Worm (Caenorhabditis elegans): ENCODE data around the gene gcy-23.
"Not testable (repeated sequence)": the region's sequence is repeated elsewhere in the genome, so short reads cannot be mapped to it uniquely, and the experiment has no call there.

The gcy-23 gene

ce11 chrIV:3307463-3307862 is 18.3 kb upstream of the gcy-23 start, which contains the start of gene W08E12.9:
TSS of gene W08E12.9 (minus strand) at chrIV:3307563.
- TF ChIP-seq sea-2 (GFP tag; optimal IDR thresholded peaks at IDR 0.05) (no peak), ZK546.5 (tag; optimal IDR thresholded peaks at IDR 0.05) (no peak), jun-1 (tag; optimal IDR thresholded peaks at IDR 0.05) (no peak), nhr-23 (tag; optimal IDR thresholded peaks at IDR 0.05) (no peak), lin-15B (tag; optimal IDR thresholded peaks at IDR 0.05) (no peak), unc-39 (tag; optimal IDR thresholded peaks at IDR 0.05) (no peak), ceh-9 (tag; optimal IDR thresholded peaks at IDR 0.05) (no peak), skn-1 (tag; optimal IDR thresholded peaks at IDR 0.05) (no peak), ceh-82 (tag; optimal IDR thresholded peaks at IDR 0.05) (no peak), nhr-77 (tag; optimal IDR thresholded peaks at IDR 0.05) (no peak), nhr-28 (tag; optimal IDR thresholded peaks at IDR 0.05) (no peak), egl-5 (tag; optimal IDR thresholded peaks at IDR 0.05) (no peak), pha-4 (tag; optimal IDR thresholded peaks at IDR 0.05) (no peak), R02D3.7 (tag; optimal IDR thresholded peaks at IDR 0.05) (no peak), hmg-11 (tag; optimal IDR thresholded peaks at IDR 0.05) (no peak), nhr-67 (tag; optimal IDR thresholded peaks at IDR 0.05) (no peak), egl-27 (tag; optimal IDR thresholded peaks at IDR 0.05) (no peak), nhr-12 (tag; optimal IDR thresholded peaks at IDR 0.05) (no peak)

ce11 chrIV:3305575-3305974 is 16.4 kb upstream of the gcy-23 start, which contains the start of gene W08E12.2:
TSS of gene W08E12.2 (plus strand) at chrIV:3305875.
- no peak for TF ChIP-seq eor-1 (tag; optimal IDR thresholded peaks at IDR 0.05)
- TF ChIP-seq fkh-10 (GFP tag; optimal IDR thresholded peaks at IDR 0.05): no peak
- TF ChIP-seq nhr-76 (tag; optimal IDR thresholded peaks at IDR 0.05): no peak
- no peak for TF ChIP-seq elt-3 (tag; optimal IDR thresholded peaks at IDR 0.05)
- no peak for TF ChIP-seq tbx-2 (tag; optimal IDR thresholded peaks at IDR 0.05)
- TF ChIP-seq nfya-1 (tag; optimal IDR thresholded peaks at IDR 0.05; ENCODE audit: insufficient read depth): no peak
- no peak for TF ChIP-seq egl-5 (tag; optimal IDR thresholded peaks at IDR 0.05)
- TF ChIP-seq elt-2 (tag; optimal IDR thresholded peaks at IDR 0.05): no peak
- TF ChIP-seq ceh-16 (tag; optimal IDR thresholded peaks at IDR 0.05): no peak
- TF ChIP-seq nhr-12 (tag; optimal IDR thresholded peaks at IDR 0.05): no peak
- no peak for TF ChIP-seq sea-2 (GFP tag; optimal IDR thresholded peaks at IDR 0.05)
- no peak for TF ChIP-seq pqm-1 (tag; optimal IDR thresholded peaks at IDR 0.05)
- no peak for TF ChIP-seq fos-1 (tag; optimal IDR thresholded peaks at IDR 0.05)
- TF ChIP-seq mdl-1 (tag; optimal IDR thresholded peaks at IDR 0.05): no peak

DNA sequence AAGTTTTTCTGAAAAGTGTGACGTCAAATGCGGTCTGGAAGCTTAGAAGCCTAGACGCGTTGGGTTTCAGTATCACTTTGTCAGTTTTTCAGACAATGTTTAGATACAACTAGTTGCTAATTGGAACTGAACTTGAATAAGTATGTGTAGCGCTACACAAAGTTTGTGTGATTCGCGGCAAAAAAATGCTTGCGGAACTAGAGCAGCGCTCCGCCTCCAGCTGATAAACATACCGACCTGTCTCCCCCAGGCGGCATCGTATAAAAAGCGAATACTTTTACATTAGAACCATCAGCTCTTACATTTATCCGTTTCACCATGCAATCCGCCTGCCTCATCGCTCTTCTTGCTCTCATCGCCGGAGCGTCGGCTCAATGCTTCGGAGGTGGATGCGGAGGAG is 14.6 kb upstream of the gcy-23 start, which contains the start of gene idpp-12:
Gene idpp-12, plus strand, starts transcription at position 301 of the 400 bp plus-strand sequence.
- TF ChIP-seq elt-3, nhr-77, nhr-12 (tag; optimal IDR thresholded peaks at IDR 0.05): not testable (repeated sequence)

DNA sequence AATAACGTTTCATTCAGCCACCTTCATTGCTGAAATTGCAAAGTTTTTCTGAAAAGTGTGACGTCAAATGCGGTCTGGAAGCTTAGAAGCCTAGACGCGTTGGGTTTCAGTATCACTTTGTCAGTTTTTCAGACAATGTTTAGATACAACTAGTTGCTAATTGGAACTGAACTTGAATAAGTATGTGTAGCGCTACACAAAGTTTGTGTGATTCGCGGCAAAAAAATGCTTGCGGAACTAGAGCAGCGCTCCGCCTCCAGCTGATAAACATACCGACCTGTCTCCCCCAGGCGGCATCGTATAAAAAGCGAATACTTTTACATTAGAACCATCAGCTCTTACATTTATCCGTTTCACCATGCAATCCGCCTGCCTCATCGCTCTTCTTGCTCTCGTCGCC is 12.9 kb upstream of the gcy-23 start, which contains the start of gene W08E12.4:
Gene W08E12.4, plus strand, starts transcription at position 301 of the 400 bp plus-strand sequence.
- not testable (repeated sequence) for TF ChIP-seq jun-1, snpc-4, fos-1 (tag; optimal IDR thresholded peaks at IDR 0.05)

- TF ChIP-seq zag-1 (tag; optimal IDR thresholded peaks at IDR 0.05): no peak
- TF ChIP-seq elt-2 (tag; optimal IDR thresholded peaks at IDR 0.05): no peak
- no peak for TF ChIP-seq skn-1 (tag; optimal IDR thresholded peaks at IDR 0.05)
- no peak for TF ChIP-seq jun-1 (tag; optimal IDR thresholded peaks at IDR 0.05)
- TF ChIP-seq nhr-12 (tag; optimal IDR thresholded peaks at IDR 0.05): no peak
- no peak for TF ChIP-seq tbx-2 (tag; optimal IDR thresholded peaks at IDR 0.05)
- TF ChIP-seq ztf-4 (tag; optimal IDR thresholded peaks at IDR 0.05): no peak
- no peak for TF ChIP-seq lsy-12 (tag; optimal IDR thresholded peaks at IDR 0.05)
- no peak for TF ChIP-seq nhr-67 (tag; optimal IDR thresholded peaks at IDR 0.05)
- TF ChIP-seq nhr-77 (tag; optimal IDR thresholded peaks at IDR 0.05): no peak
These were observed 11.4 kb upstream of the gcy-23 start, which contains the start of gene W08E12.5 for ce11 chrIV:3300492-3300891. TSS of gene W08E12.5 (plus strand) at chrIV:3300792.
